Fruit fly (Drosophila melanogaster) whole organism, embryonic: Measurements from ENCODE around the gene jim.

Experiments
- CG12155 ChIP-seq: fragments of 200-800 bp; sonication (Bioruptor generic); optimal IDR thresholded peaks from 3 replicates; lab custom pipeline; 2016; ENCODE audit warnings: missing biosample characterization, missing genetic modification characterization
- CG12236 ChIP-seq: fragments of 200-800 bp; sonication (Bioruptor generic); optimal IDR thresholded peaks from 2 replicates; lab custom pipeline; 2016; ENCODE audit warnings: missing biosample characterization, missing genetic modification characterization
- CG12659 ChIP-seq: fragments of 200-800 bp; sonication (Bioruptor generic); optimal IDR thresholded peaks from 3 replicates; lab custom pipeline; 2017; ENCODE audit warnings: mild to moderate bottlenecking, missing biosample characterization, missing genetic modification reagents, missing genetic modification characterization
- CG15073 ChIP-seq: fragments of 200-800 bp; sonication (Bioruptor generic); optimal IDR thresholded peaks from 2 replicates; lab custom pipeline; 2016; ENCODE audit warnings: missing biosample characterization, missing genetic modification characterization
- CG16815 ChIP-seq: fragments of 200-800 bp; sonication (Bioruptor generic); optimal IDR thresholded peaks from 3 replicates; lab custom pipeline; 2017; ENCODE audit warnings: missing biosample characterization, mild to moderate bottlenecking, missing genetic modification characterization
- CG2199 ChIP-seq: fragments of 200-800 bp; sonication (Bioruptor generic); IDR thresholded peaks from 3 replicates; pipeline ENCODE4 v1.3.6; 2022; ENCODE audit warnings: missing biosample characterization, missing genetic modification characterization
- CG31365 ChIP-seq: fragments of 200-800 bp; sonication (Bioruptor generic); optimal IDR thresholded peaks from 2 replicates; lab custom pipeline; 2018; ENCODE audit warnings: missing biosample characterization, mild to moderate bottlenecking, missing genetic modification characterization
- CG3847 ChIP-seq: fragments of 200-800 bp; sonication (Bioruptor generic); IDR thresholded peaks from 2 replicates; pipeline ENCODE4 v1.3.6; 2022; ENCODE audit warnings: missing biosample characterization, missing genetic modification characterization
- CG4404 ChIP-seq: fragments of 200-800 bp; sonication (Bioruptor generic); IDR thresholded peaks from 2 replicates; pipeline ENCODE4 v1.3.6; 2022; ENCODE audit warnings: missing biosample characterization, missing genetic modification characterization
- CG7786 ChIP-seq: fragments of 200-800 bp; sonication (Bioruptor generic); optimal IDR thresholded peaks from 2 replicates; lab custom pipeline; 2016; ENCODE audit warnings: missing biosample characterization, missing genetic modification characterization
- CG8281 ChIP-seq: fragments of 200-800 bp; sonication (Bioruptor generic); optimal IDR thresholded peaks from 2 replicates; lab custom pipeline; 2018; ENCODE audit warnings: missing biosample characterization, mild to moderate bottlenecking, missing genetic modification characterization, moderate library complexity
- CG9817 ChIP-seq: fragments of 200-800 bp; sonication (Bioruptor generic); optimal IDR thresholded peaks from 2 replicates; lab custom pipeline; 2018; ENCODE audit warnings: missing biosample characterization, mild to moderate bottlenecking, missing genetic modification characterization, moderate library complexity
- D19B ChIP-seq: fragments of 200-800 bp; sonication (Bioruptor generic); optimal IDR thresholded peaks from 2 replicates; lab custom pipeline; 2017; ENCODE audit warnings: missing biosample characterization, mild to moderate bottlenecking, missing genetic modification characterization
- Dbx ChIP-seq: fragments of 200-800 bp; sonication (Bioruptor generic); IDR thresholded peaks from 3 replicates; pipeline ENCODE4 v1.3.6; 2022; ENCODE audit warnings: missing biosample characterization, missing genetic modification characterization
- Dip3 ChIP-seq: fragments of 200-800 bp; sonication (Bioruptor generic); optimal IDR thresholded peaks from 3 replicates; lab custom pipeline; 2016; ENCODE audit warnings: missing biosample characterization, missing genetic modification characterization
- Doc2 ChIP-seq: fragments of 200-800 bp; sonication (Bioruptor generic); IDR thresholded peaks from 2 replicates; pipeline ENCODE4 v1.3.6; 2022; ENCODE audit warnings: missing biosample characterization, missing genetic modification characterization
- HLH54F ChIP-seq: fragments of 200-800 bp; sonication (Bioruptor generic); optimal IDR thresholded peaks from 3 replicates; lab custom pipeline; 2016; ENCODE audit warnings: missing biosample characterization, missing genetic modification characterization
- Hr3 ChIP-seq: fragments of 200-800 bp; sonication (Bioruptor generic); optimal IDR thresholded peaks from 3 replicates; lab custom pipeline; 2016; ENCODE audit warnings: missing biosample characterization, missing genetic modification characterization
- Hr39 ChIP-seq: fragments of >200 bp; optimal IDR thresholded peaks from 2 replicates; lab custom pipeline; 2017
- Hr78 ChIP-seq, 2 experiments: fragments of 200-800 bp in 1 of 2; fragments of >200 bp in 1 of 2; sonication (Bioruptor generic) in 1 of 2; optimal IDR thresholded peaks; 2 replicates each; lab custom pipeline; 2017 to 2019; ENCODE audit warnings: missing biosample characterization in 2 of 2, missing genetic modification characterization in 2 of 2, mild to moderate bottlenecking in 1 of 2, moderate library complexity in 1 of 2
- Lhr ChIP-seq: fragments of 200-800 bp; sonication (Bioruptor generic); optimal IDR thresholded peaks from 3 replicates; lab custom pipeline; 2017; ENCODE audit warnings: mild to moderate bottlenecking, missing biosample characterization, missing genetic modification reagents, missing genetic modification characterization
- MESR4 ChIP-seq: fragments of 200-800 bp; sonication (Bioruptor generic); optimal IDR thresholded peaks from 2 replicates; lab custom pipeline; 2018; ENCODE audit warnings: missing biosample characterization, mild to moderate bottlenecking, missing genetic modification characterization, moderate library complexity
- Oli ChIP-seq: fragments of 200-800 bp; sonication (Bioruptor generic); optimal IDR thresholded peaks from 2 replicates; lab custom pipeline; 2018; ENCODE audit warnings: missing biosample characterization, mild to moderate bottlenecking, missing genetic modification characterization, moderate library complexity
- Opbp ChIP-seq: fragments of 200-800 bp; sonication (Bioruptor generic); IDR thresholded peaks from 3 replicates; pipeline ENCODE4 v1.3.6; 2022; ENCODE audit warnings: missing biosample characterization, missing genetic modification characterization; ENCODE audit not compliant: partially characterized antibody
- PHDP ChIP-seq: fragments of 200-800 bp; sonication (Bioruptor generic); optimal IDR thresholded peaks from 3 replicates; lab custom pipeline; 2018; ENCODE audit warnings: missing biosample characterization, mild to moderate bottlenecking, missing genetic modification characterization, moderate library complexity
- Ravus ChIP-seq: fragments of 200-800 bp; sonication (Bioruptor generic); IDR thresholded peaks from 2 replicates; pipeline ENCODE4 v1.3.6; 2022; ENCODE audit warnings: missing biosample characterization, missing genetic modification characterization
- Scr ChIP-seq: fragments of 200-800 bp; sonication (Bioruptor generic); IDR thresholded peaks from 2 replicates; pipeline ENCODE4 v1.3.6; 2022; ENCODE audit warnings: missing biosample characterization, missing genetic modification characterization; ENCODE audit not compliant: partially characterized antibody
- Tbp ChIP-seq: fragments of >200 bp; optimal IDR thresholded peaks from 2 replicates; lab custom pipeline; 2018; ENCODE audit warnings: missing biosample characterization, missing genetic modification characterization
- Xrp1 ChIP-seq: fragments of 200-800 bp; sonication (Bioruptor generic); IDR thresholded peaks from 2 replicates; pipeline ENCODE4 v1.3.6; 2022; ENCODE audit warnings: missing biosample characterization, missing genetic modification characterization
- ap ChIP-seq: fragments of 200-800 bp; sonication (Bioruptor generic); IDR thresholded peaks from 2 replicates; pipeline ENCODE4 v1.3.6; 2022; ENCODE audit warnings: missing biosample characterization, missing genetic modification characterization
- ase ChIP-seq: fragments of 200-800 bp; sonication (Bioruptor generic); IDR thresholded peaks from 3 replicates; pipeline ENCODE4 v1.3.6; 2022; ENCODE audit warnings: missing biosample characterization, missing genetic modification characterization
- ash1 ChIP-seq: fragments of 200-800 bp; sonication (Bioruptor generic); optimal IDR thresholded peaks from 2 replicates; lab custom pipeline; 2018; ENCODE audit warnings: missing biosample characterization, mild to moderate bottlenecking, missing genetic modification characterization
- ato ChIP-seq: fragments of 200-800 bp; sonication (Bioruptor generic); IDR thresholded peaks from 2 replicates; pipeline ENCODE4 v1.3.6; 2022; ENCODE audit warnings: missing biosample characterization, missing genetic modification characterization; ENCODE audit not compliant: partially characterized antibody
- bowl ChIP-seq: fragments of 200-800 bp; sonication (Bioruptor generic); IDR thresholded peaks from 2 replicates; pipeline ENCODE4 v1.3.6; 2022; ENCODE audit warnings: missing biosample characterization, missing genetic modification characterization
- crc ChIP-seq: fragments of 200-800 bp; sonication (Bioruptor generic); optimal IDR thresholded peaks from 2 replicates; lab custom pipeline; 2016; ENCODE audit warnings: missing biosample characterization, missing genetic modification characterization
- dmrt11E ChIP-seq: fragments of 200-800 bp; sonication (Bioruptor generic); optimal IDR thresholded peaks from 3 replicates; lab custom pipeline; 2018; ENCODE audit warnings: missing biosample characterization, mild to moderate bottlenecking, missing genetic modification characterization, moderate library complexity
- ftz-f1 ChIP-seq: fragments of 200-800 bp; sonication (Bioruptor generic); optimal IDR thresholded peaks from 2 replicates; lab custom pipeline; 2016; ENCODE audit warnings: missing biosample characterization, missing genetic modification characterization
- gfzf ChIP-seq: fragments of 200-800 bp; sonication (Bioruptor generic); optimal IDR thresholded peaks from 2 replicates; lab custom pipeline; 2016; ENCODE audit warnings: missing biosample characterization, mild to moderate bottlenecking, missing genetic modification characterization, moderate library complexity
- gro ChIP-seq: fragments of 200-800 bp; sonication (Bioruptor generic); optimal IDR thresholded peaks from 2 replicates; lab custom pipeline; 2016; ENCODE audit warnings: missing biosample characterization, missing genetic modification characterization
- hbn ChIP-seq: fragments of 200-800 bp; sonication (Bioruptor generic); IDR thresholded peaks from 2 replicates; pipeline ENCODE4 v1.3.6; 2022; ENCODE audit warnings: missing biosample characterization, missing genetic modification characterization; ENCODE audit not compliant: partially characterized antibody
- ind ChIP-seq: fragments of 200-800 bp; sonication (Bioruptor generic); optimal IDR thresholded peaks from 3 replicates; lab custom pipeline; 2016; ENCODE audit warnings: missing biosample characterization, missing genetic modification characterization
- klu ChIP-seq: fragments of 200-800 bp; sonication (Bioruptor generic); IDR thresholded peaks from 2 replicates; pipeline ENCODE4 v1.3.6; 2022; ENCODE audit warnings: missing biosample characterization, missing genetic modification characterization
- nerfin-2 ChIP-seq: fragments of 200-800 bp; sonication (Bioruptor generic); IDR thresholded peaks from 2 replicates; pipeline ENCODE4 v1.3.6; 2022; ENCODE audit warnings: missing biosample characterization, missing genetic modification characterization; ENCODE audit not compliant: partially characterized antibody
- nmo ChIP-seq: fragments of 200-800 bp; sonication (Bioruptor generic); optimal IDR thresholded peaks from 2 replicates; lab custom pipeline; 2018; ENCODE audit warnings: missing biosample characterization, mild to moderate bottlenecking, missing genetic modification characterization, moderate library complexity
- nom ChIP-seq: fragments of 200-800 bp; sonication (Bioruptor generic); optimal IDR thresholded peaks from 2 replicates; lab custom pipeline; 2017; ENCODE audit warnings: missing biosample characterization, missing genetic modification characterization, mild to moderate bottlenecking, moderate library complexity, missing genetic modification reagents
- repo ChIP-seq: fragments of 200-800 bp; sonication (Bioruptor generic); optimal IDR thresholded peaks from 2 replicates; lab custom pipeline; 2016; ENCODE audit warnings: missing biosample characterization, missing genetic modification characterization
- rib ChIP-seq: fragments of 200-800 bp; sonication (Bioruptor generic); IDR thresholded peaks from 2 replicates; pipeline ENCODE4 v1.3.6; 2022; ENCODE audit warnings: missing biosample characterization, missing genetic modification characterization
- sim ChIP-seq: fragments of 200-800 bp; sonication (Bioruptor generic); IDR thresholded peaks from 2 replicates; pipeline ENCODE4 v1.3.6; 2022; ENCODE audit warnings: missing biosample characterization, missing genetic modification characterization
- sob ChIP-seq: fragments of 200-800 bp; sonication (Bioruptor generic); IDR thresholded peaks from 2 replicates; pipeline ENCODE4 v1.3.6; 2022; ENCODE audit warnings: missing biosample characterization, missing genetic modification characterization
- trem ChIP-seq: fragments of 200-800 bp; optimal IDR thresholded peaks from 3 replicates; lab custom pipeline; 2019; ENCODE audit warnings: missing biosample characterization, mild to moderate bottlenecking, missing genetic modification characterization, moderate library complexity
- vfl ChIP-seq: fragments of 200-800 bp; sonication (Bioruptor generic); optimal IDR thresholded peaks from 2 replicates; lab custom pipeline; 2016; ENCODE audit warnings: missing biosample characterization, missing genetic modification characterization
- z ChIP-seq: fragments of 200-800 bp; sonication (Bioruptor generic); IDR thresholded peaks from 3 replicates; pipeline ENCODE4 v1.3.6; 2022; ENCODE audit warnings: missing biosample characterization, missing genetic modification characterization

jim gene

dm6 chr3L:22847679-22848118, 12.7 kb upstream of the jim start (continued):
- TF ChIP-seq CG12236 (no peak), crc (GFP tag; lab: Kevin White, UChicago) (no peak), trem (tag; lab: Kevin White, UChicago) (peak; percentile 9), ind (GFP tag; lab: Kevin White, UChicago) (no peak), Hr39 (lab: Kevin White, UChicago) (no peak), Dip3 (GFP tag; lab: Kevin White, UChicago) (no peak), vfl (no peak), gro (GFP tag; lab: Kevin White, UChicago) (no peak), Opbp (GFP tag; lab: Robert Waterston, UW) (peak; percentile 97), CG16815 (no peak), D19B (GFP tag; lab: Kevin White, UChicago) (no peak), CG12659 (GFP tag; lab: Kevin White, UChicago) (no peak), CG3847 (no peak), z (GFP tag; lab: Robert Waterston, UW) (no peak), Doc2 (GFP tag; lab: Robert Waterston, UW) (no peak), bowl (GFP tag; lab: Robert Waterston, UW) (no peak), Xrp1 (GFP tag; lab: Robert Waterston, UW) (0 out of 2 replicates have a peak, but pooled peaks have one; percentile 11), HLH54F (no peak), ato (GFP tag; lab: Robert Waterston, UW) (peak; percentile 94), rib (GFP tag; lab: Robert Waterston, UW) (0 out of 2 replicates have a peak, but pooled peaks have one; percentile 41), Scr (GFP tag; lab: Robert Waterston, UW) (peak; percentile 81), Hr78 (GFP tag; optimal IDR thresholded peaks at IDR 0.05; lab: Kevin White, UChicago) (no peak), Tbp (GFP tag; lab: Kevin White, UChicago) (no peak), ftz-f1 (GFP tag; lab: Kevin White, UChicago) (peak; percentile 50), dmrt11E (tag; lab: Kevin White, UChicago) (no peak), sim (GFP tag; lab: Robert Waterston, UW) (0 out of 2 replicates have a peak, but pooled peaks have one; percentile 29), klu (GFP tag; lab: Robert Waterston, UW) (no peak), gfzf (GFP tag; lab: Kevin White, UChicago) (no peak), CG4404 (GFP tag; lab: Robert Waterston, UW) (no peak), CG2199 (GFP tag; lab: Robert Waterston, UW) (peak; percentile 22; the same call in 1 of the 3 replicates), CG15073 (GFP tag; lab: Kevin White, UChicago) (no peak), ap (GFP tag; lab: Robert Waterston, UW) (no peak), MESR4 (GFP tag; lab: Kevin White, UChicago) (no peak), CG7786 (GFP tag; lab: Kevin White, UChicago) (no peak), CG12155 (GFP tag; lab: Kevin White, UChicago) (no peak), Dbx (GFP tag; lab: Robert Waterston, UW) (no peak), nmo (GFP tag; lab: Kevin White, UChicago) (no peak), CG8281 (tag; lab: Kevin White, UChicago) (no peak), hbn (GFP tag; lab: Robert Waterston, UW) (peak; percentile 62; the same call in 1 of the 2 replicates), repo (GFP tag; lab: Kevin White, UChicago) (no peak), CG9817 (tag; lab: Kevin White, UChicago) (no peak), ash1 (GFP tag; lab: Kevin White, UChicago) (no peak), nom (peak; percentile 68), Hr3 (no peak), Lhr (GFP tag; lab: Kevin White, UChicago) (no peak), sob (GFP tag; lab: Robert Waterston, UW) (peak; percentile 33; the same call in 1 of the 2 replicates), Ravus (GFP tag; lab: Robert Waterston, UW) (no peak), nerfin-2 (GFP tag; lab: Robert Waterston, UW) (peak; percentile 94), Oli (no peak), PHDP (no peak), ase (GFP tag; lab: Robert Waterston, UW) (no peak), CG31365 (peak; percentile 22)
